Fruit fly (Drosophila melanogaster) whole organism, embryonic: ENCODE measurements around the gene CG6972.

Source experiments
- BtbVII ChIP-seq: fragments of 200-800 bp; sonication (Bioruptor generic); optimal IDR thresholded peaks from 3 replicates; lab custom pipeline; 2017; ENCODE audit warnings: missing biosample characterization, mild to moderate bottlenecking, missing genetic modification characterization
- CG13775 ChIP-seq: fragments of 200-800 bp; sonication (Bioruptor generic); optimal IDR thresholded peaks from 3 replicates; lab custom pipeline; 2017; ENCODE audit warnings: missing biosample characterization, mild to moderate bottlenecking, missing genetic modification characterization
- CG15269 ChIP-seq: fragments of 200-800 bp; sonication (Bioruptor generic); optimal IDR thresholded peaks from 2 replicates; lab custom pipeline; 2018; ENCODE audit warnings: missing biosample characterization, mild to moderate bottlenecking, missing genetic modification characterization, moderate library complexity
- CG15696 ChIP-seq: fragments of 200-800 bp; sonication (Bioruptor generic); optimal IDR thresholded peaks from 2 replicates; lab custom pipeline; 2019; ENCODE audit warnings: missing biosample characterization, mild to moderate bottlenecking, missing genetic modification characterization, moderate library complexity
- CG17612 ChIP-seq: fragments of 200-800 bp; sonication (Bioruptor generic); IDR thresholded peaks from 2 replicates; pipeline ENCODE4 v1.3.6; 2022; ENCODE audit warnings: missing biosample characterization, missing genetic modification characterization
- CG2129 ChIP-seq: fragments of 200-800 bp; sonication (Bioruptor generic); IDR thresholded peaks from 2 replicates; pipeline ENCODE4 v1.3.6; 2022; ENCODE audit warnings: missing biosample characterization, missing genetic modification characterization; ENCODE audit not compliant: partially characterized antibody
- CG34224 ChIP-seq: fragments of 200-800 bp; sonication (Bioruptor generic); IDR thresholded peaks from 3 replicates; pipeline ENCODE4 v1.3.6; 2022; ENCODE audit warnings: missing biosample characterization, missing genetic modification characterization; ENCODE audit not compliant: partially characterized antibody
- CG34422 ChIP-seq: fragments of 200-800 bp; sonication (Bioruptor generic); IDR thresholded peaks from 3 replicates; pipeline ENCODE4 v1.3.6; 2022; ENCODE audit warnings: missing biosample characterization, missing genetic modification characterization
- CG3726 ChIP-seq: fragments of 200-800 bp; sonication (Bioruptor generic); IDR thresholded peaks from 3 replicates; pipeline ENCODE4, ENCODE4 v1.3.6; 2022; ENCODE audit warnings: missing biosample characterization, missing genetic modification characterization
- CG4282 ChIP-seq: fragments of 200-800 bp; sonication (Bioruptor generic); optimal IDR thresholded peaks from 2 replicates; lab custom pipeline; 2016; ENCODE audit warnings: missing biosample characterization, missing genetic modification characterization
- CG5245 ChIP-seq: fragments of 200-800 bp; sonication (Bioruptor generic); optimal IDR thresholded peaks from 3 replicates; lab custom pipeline; 2016; ENCODE audit warnings: missing biosample characterization, missing genetic modification characterization
- CG6272 ChIP-seq: fragments of 200-800 bp; sonication (Bioruptor generic); IDR thresholded peaks from 2 replicates; pipeline ENCODE4 v1.3.6; 2022; ENCODE audit warnings: missing biosample characterization, missing genetic modification characterization
- CG6765 ChIP-seq: fragments of 200-800 bp; sonication (Bioruptor generic); optimal IDR thresholded peaks from 3 replicates; lab custom pipeline; 2017; ENCODE audit warnings: missing biosample characterization, mild to moderate bottlenecking, missing genetic modification characterization
- CG7556 ChIP-seq: fragments of 200-800 bp; sonication (Bioruptor generic); optimal IDR thresholded peaks from 2 replicates; lab custom pipeline; 2017; ENCODE audit warnings: missing biosample characterization, mild to moderate bottlenecking, missing genetic modification characterization
- CG9797 ChIP-seq: fragments of 200-800 bp; sonication (Bioruptor generic); optimal IDR thresholded peaks from 3 replicates; lab custom pipeline; 2018; ENCODE audit warnings: missing biosample characterization, mild to moderate bottlenecking, missing genetic modification characterization
- CG9817 ChIP-seq: fragments of 200-800 bp; sonication (Bioruptor generic); optimal IDR thresholded peaks from 2 replicates; lab custom pipeline; 2018; ENCODE audit warnings: missing biosample characterization, mild to moderate bottlenecking, missing genetic modification characterization, moderate library complexity
- CG9932 ChIP-seq: fragments of 200-800 bp; sonication (Bioruptor generic); IDR thresholded peaks from 2 replicates; pipeline ENCODE4 v1.3.6; 2022; ENCODE audit warnings: missing biosample characterization, missing genetic modification characterization
- D ChIP-seq, 2 experiments: fragments of 200-800 bp in 1 of 2; fragments of >200 bp in 1 of 2; sonication (Bioruptor generic) in 1 of 2; optimal IDR thresholded peaks; 2 replicates in 1 of 2; 3 replicates in 1 of 2; lab custom pipeline; 2017; ENCODE audit warnings: mild to moderate bottlenecking in 1 of 2, missing biosample characterization in 1 of 2, missing genetic modification characterization in 1 of 2, missing genetic modification reagents in 1 of 2
- Dad ChIP-seq: fragments of 200-800 bp; sonication (Bioruptor generic); optimal IDR thresholded peaks from 3 replicates; lab custom pipeline; 2016; ENCODE audit warnings: missing biosample characterization, missing genetic modification characterization
- Dref ChIP-seq: fragments of 200-800 bp; sonication (Bioruptor generic); IDR thresholded peaks from 2 replicates; pipeline ENCODE4 v1.3.6; 2022; ENCODE audit warnings: missing biosample characterization, missing genetic modification characterization
- E2f2 ChIP-seq: fragments of 200-800 bp; sonication (Bioruptor generic); IDR thresholded peaks from 2 replicates; pipeline ENCODE4 v1.3.6; 2022; ENCODE audit warnings: missing biosample characterization, missing genetic modification characterization
- H15 ChIP-seq: fragments of 200-800 bp; sonication (Bioruptor generic); IDR thresholded peaks from 3 replicates; pipeline ENCODE4 v1.3.6; 2022; ENCODE audit warnings: missing biosample characterization, missing genetic modification characterization
- Hr39 ChIP-seq: fragments of >200 bp; optimal IDR thresholded peaks from 2 replicates; lab custom pipeline; 2017
- Hsf ChIP-seq: fragments of 200-800 bp; sonication (Bioruptor generic); optimal IDR thresholded peaks from 3 replicates; lab custom pipeline; 2016; ENCODE audit warnings: missing biosample characterization, missing genetic modification characterization
- MTF-1 ChIP-seq: fragments of 200-800 bp; sonication (Bioruptor generic); optimal IDR thresholded peaks from 2 replicates; lab custom pipeline; 2018; ENCODE audit warnings: missing biosample characterization, mild to moderate bottlenecking, missing genetic modification characterization, borderline replicate concordance
- Max ChIP-seq: fragments of 200-800 bp; sonication (Bioruptor generic); optimal IDR thresholded peaks from 2 replicates; lab custom pipeline; 2016; ENCODE audit warnings: missing biosample characterization, mild to moderate bottlenecking, missing genetic modification characterization
- Nf-YA ChIP-seq: fragments of 200-800 bp; sonication (Bioruptor generic); IDR thresholded peaks from 2 replicates; pipeline ENCODE4 v1.3.6; 2022; ENCODE audit warnings: missing biosample characterization, missing genetic modification characterization
- Side ChIP-seq: fragments of 200-800 bp; sonication (Bioruptor generic); optimal IDR thresholded peaks from 2 replicates; lab custom pipeline; 2016; ENCODE audit warnings: missing biosample characterization, missing genetic modification characterization
- Sry-β ChIP-seq: fragments of 200-800 bp; sonication (Bioruptor generic); optimal IDR thresholded peaks from 2 replicates; lab custom pipeline; 2018; ENCODE audit warnings: missing biosample characterization, mild to moderate bottlenecking, missing genetic modification characterization, moderate library complexity
- ac ChIP-seq: fragments of 200-800 bp; sonication (Bioruptor generic); optimal IDR thresholded peaks from 3 replicates; lab custom pipeline; 2017; ENCODE audit warnings: missing biosample characterization, mild to moderate bottlenecking, missing genetic modification characterization
- al ChIP-seq: fragments of 200-800 bp; sonication (Bioruptor generic); IDR thresholded peaks from 2 replicates; pipeline ENCODE4 v1.3.6; 2022; ENCODE audit warnings: missing biosample characterization, missing genetic modification characterization
- ap ChIP-seq: fragments of 200-800 bp; sonication (Bioruptor generic); IDR thresholded peaks from 2 replicates; pipeline ENCODE4 v1.3.6; 2022; ENCODE audit warnings: missing biosample characterization, missing genetic modification characterization
- croc ChIP-seq: fragments of 200-800 bp; sonication (Bioruptor generic); conservative IDR thresholded peaks from 3 replicates; pipeline ENCODE4 v1.3.6; 2022; ENCODE audit warnings: missing biosample characterization, missing genetic modification characterization
- dimm ChIP-seq: fragments of 200-800 bp; sonication (Bioruptor generic); IDR thresholded peaks from 2 replicates; pipeline ENCODE4 v1.3.6; 2022; ENCODE audit warnings: missing biosample characterization, missing genetic modification characterization
- dm ChIP-seq: fragments of 200-800 bp; sonication (Bioruptor generic); optimal IDR thresholded peaks from 3 replicates; lab custom pipeline; 2016; ENCODE audit warnings: missing biosample characterization, missing genetic modification characterization
- eve ChIP-seq, 2 experiments: fragments of >200 bp; optimal IDR thresholded peaks; 2 replicates each; lab custom pipeline; 2017; ENCODE audit warnings: missing biosample characterization in 2 of 2, missing genetic modification characterization in 2 of 2
- exex ChIP-seq: fragments of 200-800 bp; sonication (Bioruptor generic); optimal IDR thresholded peaks from 4 replicates; lab custom pipeline; 2018; ENCODE audit warnings: missing biosample characterization, mild to moderate bottlenecking, missing genetic modification characterization, moderate library complexity
- ftz-f1 ChIP-seq: fragments of 200-800 bp; sonication (Bioruptor generic); optimal IDR thresholded peaks from 2 replicates; lab custom pipeline; 2016; ENCODE audit warnings: missing biosample characterization, missing genetic modification characterization
- gce ChIP-seq: fragments of 200-800 bp; sonication (Bioruptor generic); IDR thresholded peaks from 3 replicates; pipeline ENCODE4 v1.3.6; 2022; ENCODE audit warnings: missing biosample characterization, missing genetic modification characterization
- gro ChIP-seq: fragments of 200-800 bp; sonication (Bioruptor generic); optimal IDR thresholded peaks from 2 replicates; lab custom pipeline; 2016; ENCODE audit warnings: missing biosample characterization, missing genetic modification characterization
- h ChIP-seq: fragments of >200 bp; optimal IDR thresholded peaks from 2 replicates; lab custom pipeline; 2017
- her ChIP-seq: fragments of 200-800 bp; sonication (Bioruptor generic); optimal IDR thresholded peaks from 2 replicates; lab custom pipeline; 2016; ENCODE audit warnings: missing biosample characterization, missing genetic modification characterization
- hkb ChIP-seq, 2 experiments: fragments of 200-800 bp in 1 of 2; fragments of >200 bp in 1 of 2; sonication (Bioruptor generic) in 1 of 2; IDR thresholded peaks in 1 of 2; optimal IDR thresholded peaks in 1 of 2; 2 replicates each; pipeline versions ENCODE4 v1.3.6 to Lab custom; 2017 to 2022; ENCODE audit warnings: missing biosample characterization in 1 of 2, missing genetic modification characterization in 1 of 2
- jumu ChIP-seq: fragments of 200-800 bp; sonication (Bioruptor generic); optimal IDR thresholded peaks from 3 replicates; lab custom pipeline; 2016; ENCODE audit warnings: missing biosample characterization, missing genetic modification characterization
- kah ChIP-seq: fragments of 200-800 bp; sonication (Bioruptor generic); optimal IDR thresholded peaks from 2 replicates; lab custom pipeline; 2018; ENCODE audit warnings: missing biosample characterization, mild to moderate bottlenecking, missing genetic modification characterization
- lilli ChIP-seq: fragments of 200-800 bp; sonication (Bioruptor generic); optimal IDR thresholded peaks from 3 replicates; lab custom pipeline; 2016; ENCODE audit warnings: missing biosample characterization, missing genetic modification characterization
- maf-S ChIP-seq: fragments of 200-800 bp; sonication (Bioruptor generic); optimal IDR thresholded peaks from 2 replicates; lab custom pipeline; 2016; ENCODE audit warnings: missing biosample characterization, missing genetic modification characterization
- mam ChIP-seq: fragments of 200-800 bp; sonication (Bioruptor generic); optimal IDR thresholded peaks from 3 replicates; lab custom pipeline; 2016; ENCODE audit warnings: missing biosample characterization, missing genetic modification characterization
- pzg ChIP-seq: fragments of 200-800 bp; sonication (Bioruptor generic); optimal IDR thresholded peaks from 3 replicates; lab custom pipeline; 2018; ENCODE audit warnings: missing biosample characterization, mild to moderate bottlenecking, missing genetic modification characterization, moderate library complexity
- so ChIP-seq: fragments of 200-800 bp; sonication (Bioruptor generic); IDR thresholded peaks from 3 replicates; pipeline ENCODE4 v1.3.6; 2022; ENCODE audit warnings: missing biosample characterization, missing genetic modification characterization
- unpg ChIP-seq: fragments of 200-800 bp; sonication (Bioruptor generic); optimal IDR thresholded peaks from 3 replicates; lab custom pipeline; 2018; ENCODE audit warnings: missing biosample characterization, mild to moderate bottlenecking, missing genetic modification characterization, moderate library complexity

Gene CG6972

dm6 chr3R:22750534-22750947, 48.7 kb downstream of the CG6972 start, which contains the start of the genes rumi, CG7029 and Usp12-46 (continued):
- TF ChIP-seq CG34224 (GFP tag; lab: Robert Waterston, UW): peak; percentile 81
- peak; percentile 90 for TF ChIP-seq maf-S (GFP tag; lab: Kevin White, UChicago)
- peak; percentile 75 for TF ChIP-seq CG7556
- TF ChIP-seq Dref (GFP tag; lab: Robert Waterston, UW): peak; percentile 52; the same call in 1 of the 2 replicates
- no peak for TF ChIP-seq eve (GFP tag; optimal IDR thresholded peaks at IDR 0.05; lab: Kevin White, UChicago)
- TF ChIP-seq jumu (GFP tag; lab: Kevin White, UChicago): peak; percentile 94
- TF ChIP-seq pzg (GFP tag; lab: Kevin White, UChicago): peak; percentile 90
- TF ChIP-seq Max (GFP tag; lab: Kevin White, UChicago): peak; percentile 80
- TF ChIP-seq ac (GFP tag; lab: Kevin White, UChicago): peak; percentile 23
- TF ChIP-seq CG9932: peak; percentile 88
- TF ChIP-seq CG9817 (tag; lab: Kevin White, UChicago): peak; percentile 89
- TF ChIP-seq al (GFP tag; lab: Robert Waterston, UW): peak; percentile 75
- TF ChIP-seq CG34422 (GFP tag; lab: Robert Waterston, UW): peak; percentile 90
- TF ChIP-seq CG2129 (GFP tag; lab: Robert Waterston, UW): peak; percentile 64
- TF ChIP-seq so (GFP tag; lab: Robert Waterston, UW): peak; percentile 77; the same call in 1 of the 3 replicates
- TF ChIP-seq kah: no peak
- no peak for TF ChIP-seq exex (tag; lab: Kevin White, UChicago)
- peak; percentile 89 for TF ChIP-seq CG13775 (GFP tag; lab: Kevin White, UChicago)
- peak; percentile 92 for TF ChIP-seq Hsf (GFP tag; lab: Kevin White, UChicago)
- TF ChIP-seq gce (GFP tag; lab: Robert Waterston, UW): peak; percentile 81
- TF ChIP-seq CG4282 (GFP tag; lab: Kevin White, UChicago): peak; percentile 75
- TF ChIP-seq hkb (optimal IDR thresholded peaks at IDR 0.05; lab: Kevin White, UChicago): no peak
- peak; percentile 79 for TF ChIP-seq hkb (GFP tag; IDR thresholded peaks at IDR 0.05; lab: Robert Waterston, UW)
- TF ChIP-seq CG17612 (GFP tag; lab: Robert Waterston, UW): peak; percentile 62; the same call in 1 of the 2 replicates
- TF ChIP-seq Nf-YA (GFP tag; lab: Robert Waterston, UW): peak; percentile 74
- TF ChIP-seq D (optimal IDR thresholded peaks at IDR 0.05; lab: Kevin White, UChicago): no peak
- peak; percentile 69 for TF ChIP-seq D (GFP tag; optimal IDR thresholded peaks at IDR 0.05; lab: Kevin White, UChicago)
- peak; percentile 89 for TF ChIP-seq unpg (GFP tag; lab: Kevin White, UChicago)
- TF ChIP-seq ftz-f1 (GFP tag; lab: Kevin White, UChicago): peak; percentile 56
- TF ChIP-seq Hr39: no peak
- peak; percentile 87 for TF ChIP-seq CG15696 (tag; lab: Kevin White, UChicago)
- peak; percentile 67 for TF ChIP-seq ap (GFP tag; lab: Robert Waterston, UW)
- no peak for TF ChIP-seq BtbVII
- TF ChIP-seq Dad: peak; percentile 82
- TF ChIP-seq lilli: peak; percentile 95
- peak; percentile 77 for TF ChIP-seq H15 (GFP tag; lab: Robert Waterston, UW)
- peak; percentile 91 for TF ChIP-seq gro (GFP tag; lab: Kevin White, UChicago)
- TF ChIP-seq CG6272 (GFP tag; lab: Robert Waterston, UW): peak; percentile 76
- peak; percentile 86 for TF ChIP-seq CG15269
- TF ChIP-seq MTF-1 (GFP tag; lab: Kevin White, UChicago): peak; percentile 46
- no peak for TF ChIP-seq h (lab: Kevin White, UChicago)
- peak; percentile 79 for TF ChIP-seq her
- peak; percentile 41 for TF ChIP-seq CG9797
- peak; percentile 63 for TF ChIP-seq CG6765 (GFP tag; lab: Kevin White, UChicago)
- TF ChIP-seq croc (GFP tag; lab: Robert Waterston, UW): peak; percentile 60
- peak; percentile 63 for TF ChIP-seq E2f2 (GFP tag; lab: Robert Waterston, UW)
- TF ChIP-seq CG3726 (GFP tag; lab: Robert Waterston, UW): peak; percentile 76; the same call in 2 of the 3 replicates
- peak; percentile 71 for TF ChIP-seq CG5245 (GFP tag; lab: Kevin White, UChicago)
- TF ChIP-seq dimm: no peak
- peak; percentile 91 for TF ChIP-seq mam (GFP tag; lab: Kevin White, UChicago)
- TF ChIP-seq dm (GFP tag; lab: Kevin White, UChicago): peak; percentile 76
- peak; percentile 21 for TF ChIP-seq Sry-β (GFP tag; lab: Kevin White, UChicago)
- peak; percentile 91 for TF ChIP-seq Side
